Fruit fly (Drosophila melanogaster): ENCODE measurements around the gene CG17110.

Gene CG17110

DNA sequence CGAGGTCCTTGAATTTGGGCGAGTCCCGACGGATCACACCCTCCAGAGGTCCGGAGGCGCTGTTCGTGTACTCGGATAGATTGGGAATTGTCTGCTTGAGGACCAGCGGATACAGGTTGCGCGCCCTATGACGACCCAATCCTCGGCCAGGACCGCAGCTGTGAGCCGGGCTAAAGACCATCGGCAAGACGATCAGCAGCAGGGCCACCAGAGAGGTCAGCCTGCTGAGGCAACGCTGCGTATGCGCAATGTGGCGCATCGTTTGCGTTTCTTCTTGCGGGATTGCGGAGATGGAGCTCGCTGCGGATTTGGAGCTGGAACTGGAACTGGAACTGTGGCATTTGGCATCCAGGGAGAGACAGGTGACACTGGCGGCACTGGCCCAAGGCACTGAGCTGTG is 49.6 kb downstream of the CG17110 start:
- TF ChIP-seq NK7.1 (GFP tag; optimal IDR thresholded peaks at IDR 0.05) (no peak), CG12299 (tag; optimal IDR thresholded peaks at IDR 0.05) (no peak), CG13624 (GFP tag; optimal IDR thresholded peaks at IDR 0.05) (no peak), CG15479 (GFP tag; optimal IDR thresholded peaks at IDR 0.05) (no peak), CG17612 (GFP tag; IDR thresholded peaks at IDR 0.05) (no peak), cato (GFP tag; optimal IDR thresholded peaks at IDR 0.05; ENCODE audit: borderline replicate concordance) (no peak), CG31224 (GFP tag; IDR thresholded peaks at IDR 0.05) (no peak), pros (GFP tag; optimal IDR thresholded peaks at IDR 0.05) (no peak), sens (GFP tag) (peak; percentile 36), Hr51 (GFP tag; optimal IDR thresholded peaks at IDR 0.05) (no peak), CG4360 (GFP tag; IDR thresholded peaks at IDR 0.05) (no peak), crc (GFP tag; optimal IDR thresholded peaks at IDR 0.05) (no peak), Dbx (GFP tag; IDR thresholded peaks at IDR 0.05) (0 out of 3 replicates have a peak, but pooled peaks have one; percentile 19), CG8478 (optimal IDR thresholded peaks at IDR 0.05) (peak; percentile 38), p53 (GFP tag; optimal IDR thresholded peaks at IDR 0.05) (no peak), Ets65A (GFP tag) (peak; percentile 79), CG11504 (tag; optimal IDR thresholded peaks at IDR 0.05) (no peak), CG7372 (GFP tag; IDR thresholded peaks at IDR 0.05) (peak; percentile 68), gce (GFP tag; IDR thresholded peaks at IDR 0.05) (no peak)

DNA sequence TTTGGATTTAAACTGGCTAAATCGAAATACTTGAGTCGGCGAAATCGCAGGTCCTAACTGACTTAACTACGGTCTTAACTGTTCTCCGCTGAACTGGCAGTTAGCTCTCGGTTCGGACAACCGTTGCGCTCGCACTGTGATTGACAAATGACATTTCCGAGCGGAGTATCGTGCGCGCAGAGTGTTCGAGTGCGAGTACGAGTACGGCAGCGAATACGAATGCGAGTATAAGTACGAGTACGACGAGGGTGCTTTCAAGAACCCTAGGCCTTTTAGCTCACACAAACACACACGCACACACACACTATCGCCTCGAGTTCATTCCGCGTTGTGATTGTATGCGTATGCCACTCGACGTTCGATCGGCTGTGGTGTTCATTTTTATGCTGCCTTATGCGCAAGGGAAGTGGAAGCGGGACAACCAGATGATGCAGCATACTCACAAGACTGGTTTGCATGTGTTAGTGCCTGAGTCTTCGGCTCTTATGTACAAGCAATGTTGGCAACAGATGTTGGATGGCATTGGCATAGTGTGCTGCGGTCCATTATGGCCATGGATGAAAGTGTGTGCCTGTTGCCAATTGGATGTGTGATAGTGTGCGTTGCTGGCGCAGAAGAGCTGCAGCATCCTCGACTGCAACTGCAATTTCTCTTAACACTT is 50.3 kb downstream of the CG17110 start, which contains the start of gene hh:
hh (minus strand) TSS at position 229 of the 661 bp plus-strand sequence.
- TF ChIP-seq D (optimal IDR thresholded peaks at IDR 0.05) (peak; percentile 98), D (GFP tag; optimal IDR thresholded peaks at IDR 0.05) (no peak), tll (GFP tag; optimal IDR thresholded peaks at IDR 0.05) (peak in 1 of 2 experiments; percentile 59), CG4854 (GFP tag; optimal IDR thresholded peaks at IDR 0.05) (no peak), CG1832 (GFP tag; optimal IDR thresholded peaks at IDR 0.05) (peak; percentile 64), gro (GFP tag; optimal IDR thresholded peaks at IDR 0.05) (no peak), Dfd (GFP tag; optimal IDR thresholded peaks at IDR 0.05) (peak in 1 of 2 experiments; percentile 66), CG10543 (GFP tag; optimal IDR thresholded peaks at IDR 0.05) (peak; percentile 21), Oaz (GFP tag; IDR thresholded peaks at IDR 0.05) (no peak), h (optimal IDR thresholded peaks at IDR 0.05) (no peak), ro (GFP tag; IDR thresholded peaks at IDR 0.05) (no peak), Nf-YC (tag; optimal IDR thresholded peaks at IDR 0.05) (peak; percentile 95), CG11696 (GFP tag; IDR thresholded peaks at IDR 0.05) (no peak), Ptx1 (GFP tag; IDR thresholded peaks at IDR 0.05) (no peak), CG9727 (GFP tag; optimal IDR thresholded peaks at IDR 0.05) (no peak), CG7928 (GFP tag; optimal IDR thresholded peaks at IDR 0.05) (no peak), CoRest (tag; optimal IDR thresholded peaks at IDR 0.05) (peak; percentile 60), ara (GFP tag; IDR thresholded peaks at IDR 0.05) (0 out of 2 replicates have a peak, but pooled peaks have one; percentile 27), CG15479 (GFP tag; optimal IDR thresholded peaks at IDR 0.05) (peak; percentile 93), sens (GFP tag) (peak; percentile 42), CG10431 (GFP tag; optimal IDR thresholded peaks at IDR 0.05) (no peak), dmrt11E (tag; optimal IDR thresholded peaks at IDR 0.05) (no peak), Adf1 (GFP tag; IDR thresholded peaks at IDR 0.05) (peak; percentile 35; the same call in 1 of the 2 replicates), cg (GFP tag; optimal IDR thresholded peaks at IDR 0.05) (peak; percentile 100), Hmr (GFP tag; optimal IDR thresholded peaks at IDR 0.05) (no peak), Gsc (GFP tag; IDR thresholded peaks at IDR 0.05) (no peak), CG32532 (GFP tag; IDR thresholded peaks at IDR 0.05) (peak; percentile 9; the same call in 1 of the 2 replicates), CG5180 (GFP tag; optimal IDR thresholded peaks at IDR 0.05) (peak; percentile 54), lola (GFP tag; optimal IDR thresholded peaks at IDR 0.05) (no peak), Myb (GFP tag; optimal IDR thresholded peaks at IDR 0.05) (no peak), twi (tag; optimal IDR thresholded peaks at IDR 0.05) (peak; percentile 97), inv (GFP tag; IDR thresholded peaks at IDR 0.05; ENCODE audit: partially characterized antibody) (no peak), CG17912 (GFP tag; optimal IDR thresholded peaks at IDR 0.05) (no peak)

All from whole organism, embryonic.